Worm (Caenorhabditis elegans) whole organism, young adult: ENCODE results near the gene Y55F3AM.21.

Experiments
- B0261.1 ChIP-seq: sonication (generic microtip); optimal IDR thresholded peaks from 2 replicates; lab custom pipeline; 2016; ENCODE audit warnings: mild to moderate bottlenecking, missing genetic modification characterization, moderate library complexity, missing compliant biosample characterization
- F22D6.2 ChIP-seq: sonication (generic microtip); optimal IDR thresholded peaks from 2 replicates; lab custom pipeline; 2016; ENCODE audit warnings: mild to moderate bottlenecking, missing genetic modification characterization, missing compliant biosample characterization
- F33H1.4 ChIP-seq: fragments of 200-800 bp; sonication (Bioruptor generic); IDR thresholded peaks from 2 replicates; pipeline ENCODE4 v1.3.6; 2022; ENCODE audit warnings: missing genetic modification reagents, missing genetic modification characterization, missing compliant biosample characterization
- F49E8.2 ChIP-seq: sonication (generic microtip); optimal IDR thresholded peaks from 3 replicates; lab custom pipeline; 2017; ENCODE audit warnings: missing genetic modification characterization, mild to moderate bottlenecking, missing compliant biosample characterization, antibody characterized with exemption, moderate library complexity; ENCODE audit not compliant: insufficient read depth
- F52B5.7 ChIP-seq: sonication (generic microtip); optimal IDR thresholded peaks from 2 replicates; lab custom pipeline; 2016; ENCODE audit warnings: mild to moderate bottlenecking, missing genetic modification characterization, missing compliant biosample characterization
- K11D2.4 ChIP-seq: fragments of 200-800 bp; sonication (Bioruptor generic); IDR thresholded peaks from 2 replicates; pipeline ENCODE4 v1.3.6; 2022; ENCODE audit warnings: missing genetic modification reagents, missing genetic modification characterization, missing compliant biosample characterization
- T07F8.4 ChIP-seq: sonication (generic microtip); optimal IDR thresholded peaks from 2 replicates; lab custom pipeline; 2016; ENCODE audit warnings: mild to moderate bottlenecking, missing genetic modification characterization, moderate library complexity, missing compliant biosample characterization
- Y79H2A.3 ChIP-seq: fragments of 200-800 bp; sonication (Bioruptor generic); conservative IDR thresholded peaks from 2 replicates; pipeline ENCODE4 v1.3.6; 2022; ENCODE audit warnings: missing genetic modification reagents, missing genetic modification characterization, missing compliant biosample characterization
- ama-1 ChIP-seq, 3 experiments: fragments of 150-350 bp in 1 of 3; sonication (generic microtip) in 2 of 3; optimal IDR thresholded peaks; 2 replicates each; lab custom pipeline; 2014 to 2018; ENCODE audit warnings: missing biosample characterization in 2 of 3, missing genetic modification characterization in 2 of 3, missing genetic modification reagents in 2 of 3
- attf-3 ChIP-seq: fragments of 200-800 bp; sonication (Bioruptor generic); conservative IDR thresholded peaks from 2 replicates; pipeline ENCODE4 v1.3.6; 2022; ENCODE audit warnings: missing genetic modification reagents, missing genetic modification characterization, missing compliant biosample characterization
- cebp-1 ChIP-seq, 2 experiments: fragments of 200-800 bp in 1 of 2; sonication (Bioruptor generic) in 1 of 2; sonication (generic microtip) in 1 of 2; IDR thresholded peaks in 1 of 2; optimal IDR thresholded peaks in 1 of 2; 2 replicates each; pipeline versions ENCODE4 v1.3.6 to Lab custom; 2017 to 2022; ENCODE audit warnings: missing compliant biosample characterization in 2 of 2, missing genetic modification characterization in 2 of 2, mild to moderate bottlenecking in 1 of 2, missing genetic modification reagents in 1 of 2, moderate library complexity in 1 of 2
- ceh-40 ChIP-seq: fragments of 200-800 bp; sonication (Bioruptor generic); IDR thresholded peaks from 2 replicates; pipeline ENCODE4 v1.3.6; 2022; ENCODE audit warnings: missing genetic modification characterization, missing compliant biosample characterization
- dpff-1 ChIP-seq: sonication (generic microtip); optimal IDR thresholded peaks from 2 replicates; lab custom pipeline; 2017; ENCODE audit warnings: mild to moderate bottlenecking, missing genetic modification characterization, missing compliant biosample characterization
- egl-18 ChIP-seq: fragments of 200-800 bp; sonication (Bioruptor generic); IDR thresholded peaks from 2 replicates; pipeline ENCODE4 v1.3.6; 2022; ENCODE audit warnings: missing genetic modification reagents, missing genetic modification characterization, missing compliant biosample characterization
- egl-44 ChIP-seq: fragments of 200-800 bp; sonication (Bioruptor generic); IDR thresholded peaks from 2 replicates; pipeline ENCODE4 v1.3.6; 2022; ENCODE audit warnings: missing genetic modification reagents, missing genetic modification characterization, missing compliant biosample characterization
- egrh-3 ChIP-seq: fragments of 200-800 bp; sonication (Bioruptor generic); IDR thresholded peaks from 2 replicates; pipeline ENCODE4 v1.3.6; 2022; ENCODE audit warnings: missing genetic modification reagents, missing genetic modification characterization, missing compliant biosample characterization
- ekl-4 ChIP-seq: fragments of 200-800 bp; sonication (Bioruptor generic); IDR thresholded peaks from 2 replicates; pipeline ENCODE4 v1.3.6; 2022; ENCODE audit warnings: missing genetic modification reagents, missing genetic modification characterization, missing compliant biosample characterization
- him-1 ChIP-seq: sonication (generic microtip); optimal IDR thresholded peaks from 2 replicates; lab custom pipeline; 2016; ENCODE audit warnings: missing genotype, missing genetic modification reagents, missing genetic modification characterization, missing compliant biosample characterization
- lag-1 ChIP-seq: fragments of 200-800 bp; sonication (Bioruptor generic); IDR thresholded peaks from 2 replicates; pipeline ENCODE4 v1.3.6; 2022; ENCODE audit warnings: missing genetic modification reagents, missing genetic modification characterization, missing compliant biosample characterization
- lin-26 ChIP-seq: fragments of 200-800 bp; sonication (Bioruptor generic); IDR thresholded peaks from 2 replicates; pipeline ENCODE4 v1.3.6; 2022; ENCODE audit warnings: missing genetic modification reagents, missing genetic modification characterization, missing compliant biosample characterization
- lin-54 ChIP-seq: fragments of 200-800 bp; sonication (Bioruptor generic); optimal IDR thresholded peaks from 2 replicates; lab custom pipeline; 2018; ENCODE audit warnings: mild to moderate bottlenecking, missing genetic modification characterization, missing compliant biosample characterization
- lsl-1 ChIP-seq: fragments of 200-800 bp; sonication (Bioruptor generic); optimal IDR thresholded peaks from 2 replicates; lab custom pipeline; 2018; ENCODE audit warnings: mild to moderate bottlenecking, missing genetic modification characterization, moderate library complexity, missing compliant biosample characterization
- lsy-27 ChIP-seq: sonication (generic microtip); optimal IDR thresholded peaks from 2 replicates; lab custom pipeline; 2017; ENCODE audit warnings: missing genetic modification characterization, mild to moderate bottlenecking, missing compliant biosample characterization, antibody characterized with exemption, missing genotype, borderline replicate concordance; ENCODE audit not compliant: insufficient read depth
- madf-6 ChIP-seq: fragments of 200-800 bp; sonication (Bioruptor generic); IDR thresholded peaks from 2 replicates; pipeline ENCODE4 v1.3.6; 2022; ENCODE audit warnings: missing genetic modification reagents, missing genetic modification characterization, missing compliant biosample characterization
- madf-8 ChIP-seq: fragments of 200-800 bp; sonication (Bioruptor generic); conservative IDR thresholded peaks from 2 replicates; pipeline ENCODE4 v1.3.6; 2022; ENCODE audit warnings: missing genetic modification reagents, missing genetic modification characterization, missing compliant biosample characterization
- nhr-179 ChIP-seq: sonication (generic microtip); optimal IDR thresholded peaks from 2 replicates; lab custom pipeline; 2016; ENCODE audit warnings: mild to moderate bottlenecking, missing genetic modification characterization, missing compliant biosample characterization
- nhr-80 ChIP-seq: sonication (generic microtip); optimal IDR thresholded peaks from 2 replicates; lab custom pipeline; 2016; ENCODE audit warnings: missing genetic modification characterization, missing compliant biosample characterization
- rec-8 ChIP-seq, 2 experiments: sonication (generic microtip); optimal IDR thresholded peaks; 2 replicates each; lab custom pipeline; 2016; ENCODE audit warnings: mild to moderate bottlenecking in 2 of 2, missing genetic modification characterization in 2 of 2, missing genetic modification reagents in 2 of 2, missing genotype in 2 of 2, missing biosample characterization in 1 of 2, missing compliant biosample characterization in 1 of 2, moderate library complexity in 1 of 2
- snpc-1.1 ChIP-seq: sonication (generic microtip); optimal IDR thresholded peaks from 2 replicates; lab custom pipeline; 2017; ENCODE audit warnings: missing genetic modification characterization, mild to moderate bottlenecking, missing compliant biosample characterization, antibody characterized with exemption, moderate library complexity, missing genotype, missing genetic modification reagents; ENCODE audit not compliant: insufficient read depth
- snpc-1.3 ChIP-seq: sonication (generic microtip); optimal IDR thresholded peaks from 2 replicates; lab custom pipeline; 2017; ENCODE audit warnings: missing genetic modification characterization, mild to moderate bottlenecking, missing compliant biosample characterization, antibody characterized with exemption, moderate library complexity, missing genotype, missing genetic modification reagents; ENCODE audit not compliant: insufficient read depth
- sptf-2 ChIP-seq: fragments of 200-800 bp; sonication (Bioruptor generic); optimal IDR thresholded peaks from 2 replicates; lab custom pipeline; 2018; ENCODE audit warnings: mild to moderate bottlenecking, missing genetic modification characterization, missing compliant biosample characterization
- tbx-9 ChIP-seq: sonication (generic microtip); optimal IDR thresholded peaks from 2 replicates; lab custom pipeline; 2016; ENCODE audit warnings: borderline replicate concordance, missing genetic modification characterization, inconsistent platforms, missing compliant biosample characterization
- xnd-1 ChIP-seq: sonication (generic microtip); optimal IDR thresholded peaks from 2 replicates; lab custom pipeline; 2016; ENCODE audit warnings: missing genotype, missing genetic modification reagents, missing genetic modification characterization, missing compliant biosample characterization
- zfh-2 ChIP-seq: fragments of 200-800 bp; sonication (Bioruptor generic); conservative IDR thresholded peaks from 2 replicates; pipeline ENCODE4 v1.3.6; 2022; ENCODE audit warnings: missing genetic modification reagents, missing genetic modification characterization, missing compliant biosample characterization
- ztf-18 ChIP-seq: sonication (generic microtip); optimal IDR thresholded peaks from 2 replicates; lab custom pipeline; 2016; ENCODE audit warnings: missing genotype, mild to moderate bottlenecking, missing genetic modification characterization, missing compliant biosample characterization
- ztf-25 ChIP-seq: fragments of 200-800 bp; sonication (Bioruptor generic); IDR thresholded peaks from 2 replicates; pipeline ENCODE4 v1.3.6; 2022; ENCODE audit warnings: missing genetic modification reagents, missing genetic modification characterization, missing compliant biosample characterization
- ztf-3 ChIP-seq: fragments of 200-800 bp; sonication (Bioruptor generic); optimal IDR thresholded peaks from 2 replicates; lab custom pipeline; 2018; ENCODE audit warnings: mild to moderate bottlenecking, missing genetic modification characterization, missing compliant biosample characterization
- ztf-6 ChIP-seq: fragments of 200-800 bp; sonication (Bioruptor generic); IDR thresholded peaks from 2 replicates; pipeline ENCODE4 v1.3.6; 2022; ENCODE audit warnings: missing genetic modification reagents, missing genetic modification characterization, missing compliant biosample characterization

Y55F3AM.21 gene

DNA sequence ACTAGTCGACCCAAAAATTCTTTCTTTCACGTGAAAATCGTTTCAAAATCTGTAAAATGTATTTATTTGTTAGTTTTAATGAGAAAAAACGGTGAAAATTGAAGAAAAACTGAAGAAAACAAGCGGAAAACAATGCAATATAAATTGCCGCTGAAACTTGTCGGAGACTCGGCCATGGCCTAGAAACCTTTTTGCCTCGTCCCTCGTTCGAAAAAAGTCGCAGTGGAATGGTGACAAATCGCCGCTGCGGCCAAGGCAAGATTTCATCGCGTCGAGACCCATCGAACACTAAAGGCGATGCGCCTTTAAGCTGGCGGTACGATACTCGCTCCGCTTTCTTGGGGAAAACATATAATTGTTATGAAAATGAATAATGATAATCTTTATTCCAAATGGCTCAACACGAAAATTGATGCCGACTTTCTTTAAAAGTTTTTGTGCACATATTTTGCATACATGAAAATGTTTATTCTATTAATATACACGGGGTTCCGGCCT lies at the start of gene Y55F3AM.21:
TSS of gene Y55F3AM.21 (minus strand) at position 51 of the 498 bp plus-strand sequence.
- peak; percentile 75 for TF ChIP-seq F33H1.4
- peak; percentile 40 for TF ChIP-seq lsl-1 (GFP tag; lab: Kevin White, UChicago)
- peak; percentile 64 for TF ChIP-seq madf-6 (GFP tag; lab: Robert Waterston, UW)
- peak; percentile 61 for TF ChIP-seq xnd-1 (tag; lab: Kevin White, UChicago)
- TF ChIP-seq attf-3, result 0 out of 2 replicates have a peak, but pooled peaks have one; percentile 24

DNA sequence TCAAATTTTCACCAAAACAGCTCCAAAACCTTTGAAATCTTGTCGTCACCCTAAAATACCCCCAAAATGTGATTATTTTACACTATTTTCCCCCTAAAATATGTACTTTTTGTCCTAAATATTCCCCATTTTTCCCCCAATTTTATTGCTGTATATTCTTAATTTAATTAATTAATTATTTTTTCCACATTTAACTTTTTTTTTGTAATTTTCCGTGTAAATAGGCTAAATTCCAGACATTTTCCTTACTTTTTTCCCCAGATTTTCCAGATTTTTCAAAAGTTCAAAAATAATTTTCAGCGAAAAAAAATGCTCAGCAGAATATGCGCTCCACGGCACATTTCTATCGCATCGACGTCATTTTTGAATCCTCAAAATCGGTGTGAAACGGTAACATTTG lies 45.7 kb upstream of the Y55F3AM.21 start, which contains the start of gene cox-18:
TSS of gene cox-18 (plus strand) at position 301 of the 400 bp plus-strand sequence.
- TF ChIP-seq egl-44, result no peak
- no peak for TF ChIP-seq cebp-1 (GFP tag; IDR thresholded peaks at IDR 0.05; lab: Robert Waterston, UW)
- no peak for TF ChIP-seq cebp-1 (tag; optimal IDR thresholded peaks at IDR 0.05; lab: Kevin White, UChicago)
- TF ChIP-seq B0261.1 (tag; lab: Kevin White, UChicago), result no peak
- TF ChIP-seq tbx-9 (tag; lab: Kevin White, UChicago), result no peak
- TF ChIP-seq F22D6.2 (tag; lab: Kevin White, UChicago), result no peak
- no peak for TF ChIP-seq nhr-179 (tag; lab: Kevin White, UChicago)
- TF ChIP-seq ztf-25 (GFP tag; lab: Robert Waterston, UW), result no peak
- TF ChIP-seq ceh-40 (GFP tag; lab: Robert Waterston, UW), result no peak

ce11 chrIV:1096154-1096553 lies 44.7 kb upstream of the Y55F3AM.21 start:
- TF ChIP-seq nhr-80 (no peak), egl-44 (no peak), F52B5.7 (tag; lab: Kevin White, UChicago) (no peak), dpff-1 (tag; lab: Kevin White, UChicago) (no peak), zfh-2 (GFP tag; lab: Robert Waterston, UW) (peak; percentile 83), rec-8 (tag; optimal IDR thresholded peaks at IDR 0.05; lab: Kevin White, UChicago) (no peak), ceh-40 (GFP tag; lab: Robert Waterston, UW) (no peak), egrh-3 (peak; percentile 48; the same call in 1 of the 2 replicates)

DNA sequence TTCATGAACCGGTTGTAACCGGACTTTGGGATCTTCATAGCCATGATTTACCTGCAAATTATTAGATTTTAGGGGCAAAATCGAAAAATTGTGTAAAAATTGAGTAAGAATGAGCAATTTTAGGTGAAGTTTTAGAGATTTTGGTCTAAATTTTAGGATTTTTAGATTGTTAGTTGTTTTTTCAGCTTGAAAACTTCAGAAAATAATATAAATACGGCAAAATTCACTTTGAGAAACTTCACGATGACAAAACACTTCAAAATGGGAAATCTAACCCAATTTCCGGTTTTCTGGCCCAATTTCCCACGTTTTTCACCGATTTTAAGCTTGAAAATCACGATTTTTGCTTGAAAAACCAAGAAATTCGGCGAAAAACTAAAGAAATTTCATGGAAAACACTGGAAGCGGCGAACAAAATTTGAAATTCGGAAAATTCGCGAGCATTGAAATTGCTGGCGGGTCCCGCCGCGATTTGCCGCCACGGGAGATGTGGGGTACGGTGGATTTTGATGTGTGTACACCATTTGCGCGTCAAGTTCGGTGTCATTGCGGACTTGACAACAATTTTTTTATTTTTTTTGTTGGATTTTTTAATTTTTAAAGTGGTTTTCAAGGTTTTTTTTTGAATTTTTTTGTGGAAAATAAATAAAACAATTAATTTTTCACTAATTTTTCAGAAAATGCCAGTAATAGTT lies 42.5 kb upstream of the Y55F3AM.21 start, which contains the start of the genes cct-8 and Y55F3AR.2:
TSS of gene cct-8 (minus strand) at position 51 of the 695 bp plus-strand sequence.
TSS of gene Y55F3AR.2 (plus strand) at position 672 of the 695 bp plus-strand sequence.
- TF ChIP-seq F49E8.2 (tag; lab: Kevin White, UChicago) (peak; percentile 95), nhr-179 (tag; lab: Kevin White, UChicago) (no peak), dpff-1 (tag; lab: Kevin White, UChicago) (peak; percentile 77), ztf-6 (GFP tag; lab: Robert Waterston, UW) (peak; percentile 93), egrh-3 (peak; percentile 47; the same call in 1 of the 2 replicates), ama-1 (optimal IDR thresholded peaks at IDR 0.05; lab: Kevin White, UChicago) (no peak), ama-1 (GFP tag; optimal IDR thresholded peaks at IDR 0.05; lab: Kevin White, UChicago) (peak in 1 of 2 experiments; percentile 44), egl-18 (GFP tag; lab: Robert Waterston, UW) (peak; percentile 86; the same call in 1 of the 2 replicates), lag-1 (GFP tag; lab: Robert Waterston, UW) (0 out of 2 replicates have a peak, but pooled peaks have one; percentile 74), K11D2.4 (GFP tag; lab: Robert Waterston, UW) (peak; percentile 99), snpc-1.3 (tag; lab: Kevin White, UChicago) (peak; percentile 96), him-1 (tag; lab: Kevin White, UChicago) (peak; percentile 66), lsy-27 (tag; lab: Kevin White, UChicago) (peak; percentile 80), ztf-3 (GFP tag; lab: Kevin White, UChicago) (peak; percentile 87), lin-26 (GFP tag; lab: Robert Waterston, UW) (peak; percentile 65; the same call in 1 of the 2 replicates), snpc-1.1 (peak; percentile 71), lin-54 (GFP tag; lab: Kevin White, UChicago) (peak; percentile 99), ztf-18 (tag; lab: Kevin White, UChicago) (peak; percentile 61), sptf-2 (GFP tag; lab: Kevin White, UChicago) (peak; percentile 8), lsl-1 (GFP tag; lab: Kevin White, UChicago) (peak; percentile 100), T07F8.4 (tag; lab: Kevin White, UChicago) (peak; percentile 4), F33H1.4 (peak; percentile 100), madf-8 (peak; percentile 89), ekl-4 (peak; percentile 99), Y79H2A.3 (peak; percentile 82)
